Fruit fly (Drosophila melanogaster): ENCODE data around the gene CG10366.
A peak's percentile ranks its signal among the peaks of the same experiment; 100 is the strongest.

Gene CG10366

DNA sequence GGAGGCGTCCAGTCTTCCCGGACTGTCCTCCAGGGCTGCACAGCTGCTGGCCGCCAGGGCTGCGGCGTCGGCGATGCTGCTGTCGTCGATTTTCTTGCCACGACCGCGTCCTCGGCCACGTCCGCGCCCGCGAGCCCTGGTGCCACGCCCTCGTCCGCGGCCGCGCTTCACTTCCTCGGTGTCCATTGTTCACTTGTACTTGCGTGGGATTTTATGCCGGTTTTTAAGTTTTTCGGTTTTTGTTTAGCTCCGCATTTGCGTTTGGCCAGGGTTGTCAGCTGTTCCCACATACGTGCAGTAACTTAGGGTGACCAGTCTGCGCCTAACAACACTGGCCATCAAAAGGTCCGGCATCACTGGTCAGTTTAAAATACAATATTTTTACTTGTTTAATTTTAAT lies 1.9 kb upstream of the CG10366 start, which contains the start of gene Hakai (continued):
- TF ChIP-seq gce (GFP tag; IDR thresholded peaks at IDR 0.05), result 0 out of 3 replicates have a peak, but pooled peaks have one; percentile 55
- TF ChIP-seq CG17385 (GFP tag; optimal IDR thresholded peaks at IDR 0.05), result peak; percentile 28
- peak; percentile 81 for TF ChIP-seq pzg (GFP tag; optimal IDR thresholded peaks at IDR 0.05)
- no peak for TF ChIP-seq CG16815 (GFP tag; optimal IDR thresholded peaks at IDR 0.05)
- TF ChIP-seq Myb (GFP tag; optimal IDR thresholded peaks at IDR 0.05), result peak; percentile 57
- TF ChIP-seq ro (GFP tag; IDR thresholded peaks at IDR 0.05), result no peak
- TF ChIP-seq ems (GFP tag; optimal IDR thresholded peaks at IDR 0.05), result peak; percentile 75
- TF ChIP-seq Eip74EF (GFP tag; optimal IDR thresholded peaks at IDR 0.05), result no peak
- peak; percentile 61 for TF ChIP-seq CG4404 (GFP tag; IDR thresholded peaks at IDR 0.05)
- no peak for TF ChIP-seq CG12299 (tag; optimal IDR thresholded peaks at IDR 0.05)
- TF ChIP-seq Awh (GFP tag; IDR thresholded peaks at IDR 0.05), result no peak
- TF ChIP-seq tap (tag; optimal IDR thresholded peaks at IDR 0.05), result no peak
- TF ChIP-seq CG17359 (tag; optimal IDR thresholded peaks at IDR 0.05), result no peak
- no peak for TF ChIP-seq CG31388 (GFP tag; optimal IDR thresholded peaks at IDR 0.05)
- no peak for TF ChIP-seq CG3726 (GFP tag; IDR thresholded peaks at IDR 0.05)
- TF ChIP-seq CG9797 (GFP tag; optimal IDR thresholded peaks at IDR 0.05), result peak; percentile 42
- TF ChIP-seq CG11398 (GFP tag; optimal IDR thresholded peaks at IDR 0.05), result peak; percentile 32
- TF ChIP-seq CG31224 (GFP tag; IDR thresholded peaks at IDR 0.05), result peak; percentile 34; the same call in 1 of the 2 replicates
- TF ChIP-seq B-H2 (GFP tag; optimal IDR thresholded peaks at IDR 0.05), result peak; percentile 5
- TF ChIP-seq dmrt11E (tag; optimal IDR thresholded peaks at IDR 0.05), result peak; percentile 0
- TF ChIP-seq fru (optimal IDR thresholded peaks at IDR 0.05), result no peak
- no peak for TF ChIP-seq CG43689 (GFP tag; IDR thresholded peaks at IDR 0.05)
- TF ChIP-seq CG12744 (GFP tag; optimal IDR thresholded peaks at IDR 0.05), result peak; percentile 2
- peak in 1 of 2 experiments; percentile 12 for TF ChIP-seq bsh (GFP tag; optimal IDR thresholded peaks at IDR 0.05)
- TF ChIP-seq btn (GFP tag; optimal IDR thresholded peaks at IDR 0.05), result peak; percentile 59
- peak; percentile 11 for TF ChIP-seq CG10209 (GFP tag; optimal IDR thresholded peaks at IDR 0.05)
- TF ChIP-seq sc (optimal IDR thresholded peaks at IDR 0.05), result no peak
- TF ChIP-seq sc (GFP tag; optimal IDR thresholded peaks at IDR 0.05), result no peak
- TF ChIP-seq Kr (GFP tag; optimal IDR thresholded peaks at IDR 0.05), result no peak
- TF ChIP-seq B-H1 (GFP tag; IDR thresholded peaks at IDR 0.05), result no peak
- TF ChIP-seq disco-r (GFP tag; optimal IDR thresholded peaks at IDR 0.05), result no peak
- TF ChIP-seq CG18262 (tag; optimal IDR thresholded peaks at IDR 0.05), result peak; percentile 5
- TF ChIP-seq Hmx (GFP tag; optimal IDR thresholded peaks at IDR 0.05), result no peak
- TF ChIP-seq CG14965 (GFP tag; optimal IDR thresholded peaks at IDR 0.05; ENCODE audit: borderline replicate concordance), result no peak
- no peak for TF ChIP-seq CG42726 (GFP tag; IDR thresholded peaks at IDR 0.05; ENCODE audit: partially characterized antibody)
- TF ChIP-seq ham (GFP tag; IDR thresholded peaks at IDR 0.05), result no peak
- TF ChIP-seq CG14667 (GFP tag; IDR thresholded peaks at IDR 0.05), result 0 out of 2 replicates have a peak, but pooled peaks have one; percentile 26
- TF ChIP-seq ken (GFP tag; IDR thresholded peaks at IDR 0.05), result peak; percentile 62
- TF ChIP-seq CG4424 (GFP tag; optimal IDR thresholded peaks at IDR 0.05), result peak; percentile 60
- peak; percentile 54 for TF ChIP-seq CG3163 (GFP tag; optimal IDR thresholded peaks at IDR 0.05)
- TF ChIP-seq sim (GFP tag; IDR thresholded peaks at IDR 0.05), result no peak
- no peak for TF ChIP-seq CG32767 (GFP tag; IDR thresholded peaks at IDR 0.05)
- peak; percentile 2 for TF ChIP-seq NfI (GFP tag; optimal IDR thresholded peaks at IDR 0.05)
- peak; percentile 32 for TF ChIP-seq HHEX (GFP tag; optimal IDR thresholded peaks at IDR 0.05)
- TF ChIP-seq lbe (GFP tag; optimal IDR thresholded peaks at IDR 0.05), result no peak
- TF ChIP-seq CG17802 (tag; optimal IDR thresholded peaks at IDR 0.05), result no peak
- TF ChIP-seq CG32532 (GFP tag; IDR thresholded peaks at IDR 0.05), result peak; percentile 63
- no peak for TF ChIP-seq CG9437 (GFP tag; optimal IDR thresholded peaks at IDR 0.05)
- TF ChIP-seq E2f1 (GFP tag; IDR thresholded peaks at IDR 0.05), result 0 out of 2 replicates have a peak, but pooled peaks have one; percentile 31
- peak; percentile 10 for TF ChIP-seq fd3F (GFP tag; optimal IDR thresholded peaks at IDR 0.05)
- no peak for TF ChIP-seq ara (GFP tag; IDR thresholded peaks at IDR 0.05)
- peak; percentile 64; the same call in 2 of the 3 replicates for TF ChIP-seq CG6791 (GFP tag; IDR thresholded peaks at IDR 0.05; ENCODE audit: partially characterized antibody)

Data from whole organism, embryonic.